Worm (Caenorhabditis elegans) whole organism, mixed stage, embryonic: Measurements from ENCODE around the gene R04B5.7.

Source experiments
- M03D4.4 ChIP-seq: sonication (generic microtip); optimal IDR thresholded peaks from 2 replicates; lab custom pipeline; 2017; ENCODE audit warnings: mild to moderate bottlenecking, missing genetic modification characterization, missing compliant biosample characterization
- bed-3 ChIP-seq: fragments of 200-800 bp; sonication (Bioruptor generic); optimal IDR thresholded peaks from 3 replicates; lab custom pipeline; 2018; ENCODE audit warnings: mild to moderate bottlenecking, missing genetic modification characterization, moderate library complexity, missing compliant biosample characterization
- blmp-1 ChIP-seq: fragments of 150-350 bp; optimal IDR thresholded peaks from 2 replicates; lab custom pipeline; 2014; ENCODE audit warnings: missing biosample characterization, missing genetic modification characterization
- ceh-39 ChIP-seq: fragments of 150-350 bp; optimal IDR thresholded peaks from 2 replicates; lab custom pipeline; 2014; ENCODE audit warnings: missing biosample characterization, missing genetic modification characterization
- ceh-83 ChIP-seq: fragments of 200-800 bp; sonication (Bioruptor generic); optimal IDR thresholded peaks from 2 replicates; lab custom pipeline; 2018; ENCODE audit warnings: mild to moderate bottlenecking, missing genetic modification characterization, missing compliant biosample characterization
- ces-1 ChIP-seq: fragments of 150-350 bp; optimal IDR thresholded peaks from 2 replicates; lab custom pipeline; 2014; ENCODE audit warnings: missing biosample characterization, missing genetic modification reagents, missing genetic modification characterization
- cnd-1 ChIP-seq: fragments of 200-800 bp; sonication (Bioruptor generic); optimal IDR thresholded peaks from 2 replicates; lab custom pipeline; 2018; ENCODE audit warnings: mild to moderate bottlenecking, missing genetic modification characterization, missing compliant biosample characterization
- drap-1 ChIP-seq: fragments of 200-800 bp; sonication (Bioruptor generic); optimal IDR thresholded peaks from 3 replicates; lab custom pipeline; 2018; ENCODE audit warnings: mild to moderate bottlenecking, missing genetic modification characterization, missing compliant biosample characterization
- elt-1 ChIP-seq: sonication (generic microtip); optimal IDR thresholded peaks from 2 replicates; lab custom pipeline; 2017; ENCODE audit warnings: missing genetic modification characterization, mild to moderate bottlenecking, missing compliant biosample characterization, antibody characterized with exemption, moderate library complexity, borderline replicate concordance; ENCODE audit not compliant: insufficient read depth
- elt-3 ChIP-seq: fragments of 150-350 bp; optimal IDR thresholded peaks from 2 replicates; lab custom pipeline; 2014; ENCODE audit warnings: missing biosample characterization, missing genetic modification characterization
- ham-2 ChIP-seq: fragments of 200-800 bp; sonication (Bioruptor generic); optimal IDR thresholded peaks from 2 replicates; lab custom pipeline; 2018; ENCODE audit warnings: mild to moderate bottlenecking, missing genetic modification characterization, missing compliant biosample characterization
- hlh-1 ChIP-seq: fragments of 150-350 bp; optimal IDR thresholded peaks from 2 replicates; lab custom pipeline; 2014; ENCODE audit warnings: missing biosample characterization, missing genetic modification reagents, missing genetic modification characterization
- lin-13 ChIP-seq: fragments of 150-350 bp; optimal IDR thresholded peaks from 2 replicates; lab custom pipeline; 2014; ENCODE audit warnings: missing biosample characterization, missing genetic modification characterization
- lsy-2 ChIP-seq: fragments of 150-350 bp; optimal IDR thresholded peaks from 2 replicates; lab custom pipeline; 2014; ENCODE audit warnings: missing biosample characterization, missing genetic modification characterization
- mab-5 ChIP-seq: fragments of 150-350 bp; optimal IDR thresholded peaks from 2 replicates; lab custom pipeline; 2014; ENCODE audit warnings: missing biosample characterization, missing genetic modification characterization
- mep-1 ChIP-seq: fragments of 150-350 bp; optimal IDR thresholded peaks from 2 replicates; lab custom pipeline; 2017; ENCODE audit warnings: missing biosample characterization, missing genetic modification reagents, missing genetic modification characterization, inconsistent platforms
- mls-2 ChIP-seq: sonication (generic microtip); optimal IDR thresholded peaks from 2 replicates; lab custom pipeline; 2016; ENCODE audit warnings: mild to moderate bottlenecking, missing genetic modification characterization, moderate library complexity, missing compliant biosample characterization
- nhr-12 ChIP-seq: fragments of 150-350 bp; optimal IDR thresholded peaks from 2 replicates; lab custom pipeline; 2014; ENCODE audit warnings: missing biosample characterization, missing genetic modification characterization
- nhr-2 ChIP-seq: fragments of 150-350 bp; optimal IDR thresholded peaks from 2 replicates; lab custom pipeline; 2014; ENCODE audit warnings: missing biosample characterization, missing genetic modification characterization
- nhr-237 ChIP-seq: fragments of 150-350 bp; optimal IDR thresholded peaks from 2 replicates; lab custom pipeline; 2014; ENCODE audit warnings: missing biosample characterization, missing genetic modification characterization
- pha-4 ChIP-seq: fragments of 150-350 bp; optimal IDR thresholded peaks from 2 replicates; lab custom pipeline; 2018; ENCODE audit warnings: missing biosample characterization, missing genetic modification reagents, missing genetic modification characterization
- sptf-1 ChIP-seq: sonication (generic microtip); optimal IDR thresholded peaks from 2 replicates; lab custom pipeline; 2017; ENCODE audit warnings: mild to moderate bottlenecking, missing genetic modification characterization, moderate library complexity, missing compliant biosample characterization
- tbx-8 ChIP-seq: fragments of 200-800 bp; sonication (Bioruptor generic); optimal IDR thresholded peaks from 2 replicates; lab custom pipeline; 2018; ENCODE audit warnings: mild to moderate bottlenecking, missing genetic modification characterization, moderate library complexity, missing compliant biosample characterization
- unc-120 ChIP-seq: sonication (generic microtip); optimal IDR thresholded peaks from 2 replicates; lab custom pipeline; 2017; ENCODE audit warnings: missing genetic modification characterization, missing compliant biosample characterization; ENCODE audit not compliant: poor library complexity, severe bottlenecking
- unc-39 ChIP-seq: fragments of 150-350 bp; optimal IDR thresholded peaks from 2 replicates; lab custom pipeline; 2014; ENCODE audit warnings: missing biosample characterization, missing genetic modification characterization
- unc-62 ChIP-seq: fragments of 150-350 bp; optimal IDR thresholded peaks from 2 replicates; lab custom pipeline; 2014; ENCODE audit warnings: missing biosample characterization, missing genetic modification reagents, missing genetic modification characterization
- zip-8 ChIP-seq: fragments of 150-350 bp; optimal IDR thresholded peaks from 2 replicates; lab custom pipeline; 2014; ENCODE audit warnings: missing biosample characterization, missing genetic modification characterization

Gene R04B5.7

ce11 chrV:10041484-10041883 lies 48.9 kb downstream of the R04B5.7 start:
- TF ChIP-seq unc-62 (no peak), drap-1 (GFP tag; lab: Kevin White, UChicago) (no peak), elt-3 (tag; lab: Kevin White, UChicago) (no peak), elt-1 (no peak), unc-120 (tag; lab: Kevin White, UChicago) (no peak), sptf-1 (tag; lab: Kevin White, UChicago) (peak; percentile 63)

ce11 chrV:10039837-10040236 lies 50.5 kb downstream of the R04B5.7 start:
- TF ChIP-seq mep-1 (tag; lab: Kevin White, UChicago) = peak; percentile 50
- TF ChIP-seq nhr-12 (tag; lab: Kevin White, UChicago) = no peak
- TF ChIP-seq M03D4.4 = peak; percentile 10
- peak; percentile 69 for TF ChIP-seq lin-13 (tag; lab: Kevin White, UChicago)
- TF ChIP-seq hlh-1 (tag; lab: Kevin White, UChicago) = peak; percentile 60
- no peak for TF ChIP-seq ceh-83 (GFP tag; lab: Kevin White, UChicago)
- peak; percentile 58 for TF ChIP-seq ces-1 (GFP tag; lab: Kevin White, UChicago)
- no peak for TF ChIP-seq unc-39 (tag; lab: Kevin White, UChicago)
- TF ChIP-seq mab-5 (tag; lab: Kevin White, UChicago) = no peak
- TF ChIP-seq zip-8 (tag; lab: Kevin White, UChicago) = no peak
- peak; percentile 20 for TF ChIP-seq bed-3
- TF ChIP-seq unc-120 (tag; lab: Kevin White, UChicago) = peak; percentile 78
- TF ChIP-seq cnd-1 = peak; percentile 11
- peak; percentile 29 for TF ChIP-seq ceh-39 (tag; lab: Kevin White, UChicago)
- peak; percentile 68 for TF ChIP-seq sptf-1 (tag; lab: Kevin White, UChicago)
- peak; percentile 18 for TF ChIP-seq drap-1 (GFP tag; lab: Kevin White, UChicago)
- TF ChIP-seq nhr-2 (tag; lab: Kevin White, UChicago) = peak; percentile 67
- no peak for TF ChIP-seq tbx-8 (GFP tag; lab: Kevin White, UChicago)
- TF ChIP-seq mls-2 (tag; lab: Kevin White, UChicago) = peak; percentile 63
- peak; percentile 74 for TF ChIP-seq lsy-2 (tag; lab: Kevin White, UChicago)
- no peak for TF ChIP-seq blmp-1 (tag; lab: Kevin White, UChicago)
- peak; percentile 15 for TF ChIP-seq nhr-237
- peak; percentile 49 for TF ChIP-seq unc-62
- TF ChIP-seq ham-2 (GFP tag; lab: Kevin White, UChicago) = peak; percentile 41
- peak; percentile 22 for TF ChIP-seq pha-4 (tag; lab: Kevin White, UChicago)
